Worm (Caenorhabditis elegans) whole organism, young adult: ENCODE results near the gene F13D12.3.
"Not testable (repeated sequence)": the region's sequence is repeated elsewhere in the genome, so short reads cannot be mapped to it uniquely, and the experiment has no call there.

Source experiments
- B0336.3 ChIP-seq: fragments of 200-800 bp; sonication (Bioruptor generic); IDR thresholded peaks from 2 replicates; pipeline ENCODE4 v1.3.6; 2022; ENCODE audit warnings: missing genetic modification characterization, missing compliant biosample characterization
- C06A6.2 ChIP-seq: fragments of 200-800 bp; sonication (Bioruptor generic); conservative IDR thresholded peaks from 2 replicates; pipeline ENCODE4 v1.3.6; 2022; ENCODE audit warnings: missing genetic modification characterization, missing compliant biosample characterization
- D2030.7 ChIP-seq: fragments of 200-800 bp; sonication (Bioruptor generic); IDR thresholded peaks from 2 replicates; pipeline ENCODE4 v1.3.6; 2022; ENCODE audit warnings: missing genetic modification reagents, missing genetic modification characterization, missing compliant biosample characterization
- F10E7.11 ChIP-seq: sonication (generic microtip); optimal IDR thresholded peaks from 2 replicates; lab custom pipeline; 2017; ENCODE audit warnings: mild to moderate bottlenecking, missing genetic modification characterization, moderate library complexity, missing compliant biosample characterization
- F33H1.4 ChIP-seq: fragments of 200-800 bp; sonication (Bioruptor generic); IDR thresholded peaks from 2 replicates; pipeline ENCODE4 v1.3.6; 2022; ENCODE audit warnings: missing genetic modification reagents, missing genetic modification characterization, missing compliant biosample characterization
- F49E8.2 ChIP-seq: sonication (generic microtip); optimal IDR thresholded peaks from 3 replicates; lab custom pipeline; 2017; ENCODE audit warnings: missing genetic modification characterization, mild to moderate bottlenecking, missing compliant biosample characterization, antibody characterized with exemption, moderate library complexity; ENCODE audit not compliant: insufficient read depth
- F57C9.4 ChIP-seq: sonication (generic microtip); optimal IDR thresholded peaks from 2 replicates; lab custom pipeline; 2017; ENCODE audit warnings: mild to moderate bottlenecking, missing genetic modification characterization, missing compliant biosample characterization
- K11D2.4 ChIP-seq: fragments of 200-800 bp; sonication (Bioruptor generic); IDR thresholded peaks from 2 replicates; pipeline ENCODE4 v1.3.6; 2022; ENCODE audit warnings: missing genetic modification reagents, missing genetic modification characterization, missing compliant biosample characterization
- Y67H2A.10 ChIP-seq: fragments of 200-800 bp; sonication (Bioruptor generic); conservative IDR thresholded peaks from 2 replicates; pipeline ENCODE4 v1.3.6; 2022; ENCODE audit warnings: missing genetic modification reagents, missing genetic modification characterization, missing compliant biosample characterization
- atf-7 ChIP-seq: sonication (generic microtip); optimal IDR thresholded peaks from 2 replicates; lab custom pipeline; 2017; ENCODE audit warnings: mild to moderate bottlenecking, missing genetic modification characterization, missing compliant biosample characterization
- bed-1 ChIP-seq: fragments of 200-800 bp; sonication (Bioruptor generic); IDR thresholded peaks from 2 replicates; pipeline ENCODE4 v1.3.6; 2022; ENCODE audit warnings: missing genetic modification reagents, missing genetic modification characterization, missing compliant biosample characterization
- cebp-1 ChIP-seq, 2 experiments: fragments of 200-800 bp in 1 of 2; sonication (Bioruptor generic) in 1 of 2; sonication (generic microtip) in 1 of 2; IDR thresholded peaks in 1 of 2; optimal IDR thresholded peaks in 1 of 2; 2 replicates each; pipeline versions ENCODE4 v1.3.6 to Lab custom; 2017 to 2022; ENCODE audit warnings: missing compliant biosample characterization in 2 of 2, missing genetic modification characterization in 2 of 2, mild to moderate bottlenecking in 1 of 2, missing genetic modification reagents in 1 of 2, moderate library complexity in 1 of 2
- ceh-100 ChIP-seq: fragments of 200-800 bp; sonication (Bioruptor generic); IDR thresholded peaks from 2 replicates; pipeline ENCODE4 v1.3.6; 2022; ENCODE audit warnings: missing genetic modification reagents, missing genetic modification characterization, missing compliant biosample characterization
- ceh-27 ChIP-seq: fragments of 200-800 bp; sonication (Bioruptor generic); optimal IDR thresholded peaks from 2 replicates; lab custom pipeline; 2018; ENCODE audit warnings: mild to moderate bottlenecking, missing genetic modification characterization, moderate library complexity, missing compliant biosample characterization
- ceh-40 ChIP-seq: fragments of 200-800 bp; sonication (Bioruptor generic); IDR thresholded peaks from 2 replicates; pipeline ENCODE4 v1.3.6; 2022; ENCODE audit warnings: missing genetic modification characterization, missing compliant biosample characterization
- ceh-91 ChIP-seq: fragments of 200-800 bp; sonication (Bioruptor generic); IDR thresholded peaks from 2 replicates; pipeline ENCODE4 v1.3.6; 2022; ENCODE audit warnings: missing genetic modification reagents, missing genetic modification characterization, missing compliant biosample characterization
- dox-1 ChIP-seq: fragments of 200-800 bp; sonication (Bioruptor generic); IDR thresholded peaks from 2 replicates; pipeline ENCODE4 v1.3.6; 2022; ENCODE audit warnings: missing genetic modification reagents, missing genetic modification characterization, missing compliant biosample characterization
- dpl-1 ChIP-seq: fragments of 150-350 bp; optimal IDR thresholded peaks from 2 replicates; lab custom pipeline; 2014; ENCODE audit warnings: missing biosample characterization, missing genetic modification reagents, missing genetic modification characterization
- efl-1 ChIP-seq: fragments of 150-350 bp; optimal IDR thresholded peaks from 2 replicates; lab custom pipeline; 2014; ENCODE audit warnings: missing biosample characterization, missing genetic modification reagents, missing genetic modification characterization
- egrh-3 ChIP-seq: fragments of 200-800 bp; sonication (Bioruptor generic); IDR thresholded peaks from 2 replicates; pipeline ENCODE4 v1.3.6; 2022; ENCODE audit warnings: missing genetic modification reagents, missing genetic modification characterization, missing compliant biosample characterization
- fkh-3 ChIP-seq: sonication (generic microtip); optimal IDR thresholded peaks from 2 replicates; lab custom pipeline; 2016; ENCODE audit warnings: mild to moderate bottlenecking, missing genetic modification characterization, missing compliant biosample characterization
- gei-17 ChIP-seq: fragments of 200-800 bp; sonication (Bioruptor generic); optimal IDR thresholded peaks from 2 replicates; lab custom pipeline; 2018; ENCODE audit warnings: mild to moderate bottlenecking, missing genetic modification characterization, missing compliant biosample characterization
- hrde-1 ChIP-seq: sonication (generic microtip); optimal IDR thresholded peaks from 2 replicates; lab custom pipeline; 2016; ENCODE audit warnings: missing genetic modification characterization, mild to moderate bottlenecking, missing compliant biosample characterization, moderate library complexity, missing genotype, missing genetic modification reagents, borderline replicate concordance
- lin-26 ChIP-seq: fragments of 200-800 bp; sonication (Bioruptor generic); IDR thresholded peaks from 2 replicates; pipeline ENCODE4 v1.3.6; 2022; ENCODE audit warnings: missing genetic modification reagents, missing genetic modification characterization, missing compliant biosample characterization
- lin-54 ChIP-seq: fragments of 200-800 bp; sonication (Bioruptor generic); optimal IDR thresholded peaks from 2 replicates; lab custom pipeline; 2018; ENCODE audit warnings: mild to moderate bottlenecking, missing genetic modification characterization, missing compliant biosample characterization
- lsl-1 ChIP-seq: fragments of 200-800 bp; sonication (Bioruptor generic); optimal IDR thresholded peaks from 2 replicates; lab custom pipeline; 2018; ENCODE audit warnings: mild to moderate bottlenecking, missing genetic modification characterization, moderate library complexity, missing compliant biosample characterization
- madf-6 ChIP-seq: fragments of 200-800 bp; sonication (Bioruptor generic); IDR thresholded peaks from 2 replicates; pipeline ENCODE4 v1.3.6; 2022; ENCODE audit warnings: missing genetic modification reagents, missing genetic modification characterization, missing compliant biosample characterization
- madf-8 ChIP-seq: fragments of 200-800 bp; sonication (Bioruptor generic); conservative IDR thresholded peaks from 2 replicates; pipeline ENCODE4 v1.3.6; 2022; ENCODE audit warnings: missing genetic modification reagents, missing genetic modification characterization, missing compliant biosample characterization
- mcd-1 ChIP-seq: fragments of 200-800 bp; sonication (Bioruptor generic); IDR thresholded peaks from 2 replicates; pipeline ENCODE4 v1.3.6; 2022; ENCODE audit warnings: missing genetic modification reagents, missing genetic modification characterization, missing compliant biosample characterization
- mxl-1 ChIP-seq: sonication (generic microtip); optimal IDR thresholded peaks from 2 replicates; lab custom pipeline; 2016; ENCODE audit warnings: missing genetic modification characterization, missing compliant biosample characterization
- nhr-80 ChIP-seq: sonication (generic microtip); optimal IDR thresholded peaks from 2 replicates; lab custom pipeline; 2016; ENCODE audit warnings: missing genetic modification characterization, missing compliant biosample characterization
- repo-1 ChIP-seq: sonication (generic microtip); optimal IDR thresholded peaks from 2 replicates; lab custom pipeline; 2017; ENCODE audit warnings: mild to moderate bottlenecking, missing genetic modification characterization, missing compliant biosample characterization
- rpc-1 ChIP-seq, 2 experiments: fragments of 150-350 bp in 1 of 2; sonication (generic microtip) in 1 of 2; optimal IDR thresholded peaks; 2 replicates each; lab custom pipeline; 2014 to 2018; ENCODE audit warnings: missing biosample characterization in 1 of 2, missing genetic modification characterization in 1 of 2, missing genetic modification reagents in 1 of 2, missing genotype in 1 of 2
- snpc-3.4 ChIP-seq: sonication (generic microtip); optimal IDR thresholded peaks from 2 replicates; lab custom pipeline; 2017; ENCODE audit warnings: missing genetic modification characterization, mild to moderate bottlenecking, missing compliant biosample characterization, antibody characterized with exemption, moderate library complexity, missing genotype, missing genetic modification reagents
- sptf-2 ChIP-seq: fragments of 200-800 bp; sonication (Bioruptor generic); optimal IDR thresholded peaks from 2 replicates; lab custom pipeline; 2018; ENCODE audit warnings: mild to moderate bottlenecking, missing genetic modification characterization, missing compliant biosample characterization
- tbp1 ChIP-seq: fragments of 200-800 bp; sonication (Bioruptor generic); optimal IDR thresholded peaks from 2 replicates; lab custom pipeline; 2018; ENCODE audit warnings: mild to moderate bottlenecking, missing genetic modification characterization, missing compliant biosample characterization
- xnd-1 ChIP-seq: sonication (generic microtip); optimal IDR thresholded peaks from 2 replicates; lab custom pipeline; 2016; ENCODE audit warnings: missing genotype, missing genetic modification reagents, missing genetic modification characterization, missing compliant biosample characterization
- ztf-18 ChIP-seq: sonication (generic microtip); optimal IDR thresholded peaks from 2 replicates; lab custom pipeline; 2016; ENCODE audit warnings: missing genotype, mild to moderate bottlenecking, missing genetic modification characterization, missing compliant biosample characterization

Gene F13D12.3

ce11 chrII:11695161-11695944 lies 24.8 kb upstream of the F13D12.3 start, which contains the start of gene tars-1:
tars-1 (minus strand) TSS chrII:11695657.
- TF ChIP-seq dox-1 (GFP tag; lab: Robert Waterston, UW) (peak; percentile 41; the same call in 1 of the 2 replicates), madf-8 (GFP tag; lab: Robert Waterston, UW) (peak; percentile 81), F33H1.4 (GFP tag; lab: Robert Waterston, UW) (peak; percentile 93), lsl-1 (GFP tag; lab: Kevin White, UChicago) (peak; percentile 95), C06A6.2 (GFP tag; lab: Robert Waterston, UW) (peak; percentile 26; the same call in 1 of the 2 replicates), lin-54 (peak; percentile 40), snpc-3.4 (tag; lab: Kevin White, UChicago) (peak; percentile 48), dpl-1 (peak; percentile 46), xnd-1 (tag; lab: Kevin White, UChicago) (peak; percentile 83), egrh-3 (GFP tag; lab: Robert Waterston, UW) (0 out of 2 replicates have a peak, but pooled peaks have one; percentile 9), lin-26 (GFP tag; lab: Robert Waterston, UW) (peak; percentile 23; the same call in 1 of the 2 replicates), ceh-91 (GFP tag; lab: Robert Waterston, UW) (peak; percentile 69), F49E8.2 (tag; lab: Kevin White, UChicago) (peak; percentile 14), ceh-100 (peak; percentile 80), nhr-80 (tag; lab: Kevin White, UChicago) (peak; percentile 20), madf-6 (GFP tag; lab: Robert Waterston, UW) (peak; percentile 93), ztf-18 (tag; lab: Kevin White, UChicago) (peak; percentile 15), efl-1 (peak; percentile 85), mcd-1 (GFP tag; lab: Robert Waterston, UW) (peak; percentile 77), cebp-1 (tag; optimal IDR thresholded peaks at IDR 0.05; lab: Kevin White, UChicago) (peak; percentile 1), D2030.7 (peak; percentile 75)
- not testable (repeated sequence) for TF ChIP-seq cebp-1 (GFP tag; IDR thresholded peaks at IDR 0.05; lab: Robert Waterston, UW)

ce11 chrII:11695945-11696270 lies 24.3 kb upstream of the F13D12.3 start, which contains the start of gene xpf-1:
xpf-1 (plus strand) TSS chrII:11696171.
- TF ChIP-seq fkh-3 (tag; lab: Kevin White, UChicago), result no peak
- no peak for TF ChIP-seq B0336.3 (GFP tag; lab: Robert Waterston, UW)
- no peak for TF ChIP-seq xnd-1 (tag; lab: Kevin White, UChicago)
- no peak for TF ChIP-seq K11D2.4 (GFP tag; lab: Robert Waterston, UW)
- no peak for TF ChIP-seq Y67H2A.10 (GFP tag; lab: Robert Waterston, UW)
- no peak for TF ChIP-seq hrde-1 (tag; lab: Kevin White, UChicago)
- TF ChIP-seq tbp1, result no peak
- no peak for TF ChIP-seq repo-1 (tag; lab: Kevin White, UChicago)
- no peak for TF ChIP-seq F57C9.4
- no peak for TF ChIP-seq ceh-27
- TF ChIP-seq F49E8.2 (tag; lab: Kevin White, UChicago), result no peak
- no peak for TF ChIP-seq gei-17
- no peak for TF ChIP-seq rpc-1 (optimal IDR thresholded peaks at IDR 0.05; lab: Kevin White, UChicago)
- TF ChIP-seq rpc-1 (tag; optimal IDR thresholded peaks at IDR 0.05; lab: Kevin White, UChicago), result no peak
- no peak for TF ChIP-seq ceh-40 (GFP tag; lab: Robert Waterston, UW)
- TF ChIP-seq mxl-1 (tag; lab: Kevin White, UChicago), result no peak
- no peak for TF ChIP-seq atf-7 (tag; lab: Kevin White, UChicago)
- no peak for TF ChIP-seq bed-1
- no peak for TF ChIP-seq sptf-2 (GFP tag; lab: Kevin White, UChicago)
- no peak for TF ChIP-seq F10E7.11 (tag; lab: Kevin White, UChicago)
